Fruit fly (Drosophila melanogaster) whole organism, embryonic: ENCODE data around the gene CG4880.

Experiments used
- CG1024 ChIP-seq: fragments of 200-800 bp; sonication (Bioruptor generic); IDR thresholded peaks from 2 replicates; pipeline ENCODE4 v1.3.6; 2022; ENCODE audit warnings: missing biosample characterization, missing genetic modification characterization
- CG11695 ChIP-seq: fragments of 200-800 bp; sonication (Bioruptor generic); IDR thresholded peaks from 3 replicates; pipeline ENCODE4 v1.3.6; 2022; ENCODE audit warnings: missing biosample characterization, missing genetic modification characterization
- CG12391 ChIP-seq: fragments of 200-800 bp; sonication (Bioruptor generic); optimal IDR thresholded peaks from 3 replicates; lab custom pipeline; 2018; ENCODE audit warnings: missing biosample characterization, mild to moderate bottlenecking, missing genetic modification characterization, moderate library complexity
- CG13296 ChIP-seq: fragments of 200-800 bp; sonication (Bioruptor generic); optimal IDR thresholded peaks from 3 replicates; lab custom pipeline; 2018; ENCODE audit warnings: missing biosample characterization, mild to moderate bottlenecking, missing genetic modification characterization
- CG14441 ChIP-seq: fragments of 200-800 bp; sonication (Bioruptor generic); IDR thresholded peaks from 2 replicates; pipeline ENCODE4 v1.3.6; 2022; ENCODE audit warnings: missing biosample characterization, missing genetic modification characterization
- CG15011 ChIP-seq: fragments of 200-800 bp; sonication (Bioruptor generic); optimal IDR thresholded peaks from 3 replicates; lab custom pipeline; 2018; ENCODE audit warnings: missing biosample characterization, mild to moderate bottlenecking, missing genetic modification characterization
- CG16863 ChIP-seq: fragments of 200-800 bp; sonication (Bioruptor generic); optimal IDR thresholded peaks from 3 replicates; lab custom pipeline; 2016; ENCODE audit warnings: missing biosample characterization, missing genetic modification characterization
- CG17829 ChIP-seq: fragments of 200-800 bp; optimal IDR thresholded peaks from 2 replicates; lab custom pipeline; 2019; ENCODE audit warnings: missing biosample characterization, mild to moderate bottlenecking, missing genetic modification characterization, moderate library complexity
- CG4617 ChIP-seq: fragments of 200-800 bp; sonication (Bioruptor generic); optimal IDR thresholded peaks from 3 replicates; lab custom pipeline; 2016; ENCODE audit warnings: missing biosample characterization, missing genetic modification characterization, borderline replicate concordance
- CG4730 ChIP-seq: fragments of 200-800 bp; sonication (Bioruptor generic); IDR thresholded peaks from 2 replicates; pipeline ENCODE4 v1.3.6; 2022; ENCODE audit warnings: missing biosample characterization, missing genetic modification characterization
- CG6175 ChIP-seq: fragments of 200-800 bp; sonication (Bioruptor generic); IDR thresholded peaks from 3 replicates; pipeline ENCODE4 v1.3.6; 2022; ENCODE audit warnings: missing biosample characterization, missing genetic modification characterization
- CG7357 ChIP-seq: fragments of 200-800 bp; sonication (Bioruptor generic); IDR thresholded peaks from 3 replicates; pipeline ENCODE4 v1.3.6; 2022; ENCODE audit warnings: missing biosample characterization, missing genetic modification characterization
- CG7928 ChIP-seq: fragments of 200-800 bp; sonication (Bioruptor generic); optimal IDR thresholded peaks from 2 replicates; lab custom pipeline; 2017; ENCODE audit warnings: missing biosample characterization, mild to moderate bottlenecking, missing genetic modification characterization
- CG7987 ChIP-seq: fragments of 200-800 bp; sonication (Bioruptor generic); optimal IDR thresholded peaks from 2 replicates; lab custom pipeline; 2018; ENCODE audit warnings: missing biosample characterization, mild to moderate bottlenecking, missing genetic modification characterization, moderate library complexity
- Chrac-16 ChIP-seq: fragments of 200-800 bp; sonication (Bioruptor generic); optimal IDR thresholded peaks from 3 replicates; lab custom pipeline; 2016; ENCODE audit warnings: missing biosample characterization, missing genetic modification characterization
- CoRest ChIP-seq: fragments of 200-800 bp; sonication (Bioruptor generic); optimal IDR thresholded peaks from 3 replicates; lab custom pipeline; 2018; ENCODE audit warnings: missing biosample characterization, mild to moderate bottlenecking, missing genetic modification characterization, moderate library complexity
- Eip74EF ChIP-seq, 2 experiments: fragments of 200-800 bp in 1 of 2; fragments of >200 bp in 1 of 2; sonication (Bioruptor generic) in 1 of 2; optimal IDR thresholded peaks; 2 replicates each; lab custom pipeline; 2017 to 2019; ENCODE audit warnings: missing biosample characterization in 2 of 2, missing genetic modification characterization in 2 of 2, mild to moderate bottlenecking in 1 of 2, moderate library complexity in 1 of 2
- Ets65A ChIP-seq: fragments of 200-800 bp; sonication (Bioruptor generic); peaks from one replicate; lab custom pipeline; 2016; ENCODE audit warnings: missing biosample characterization, missing genetic modification characterization
- H2.0 ChIP-seq: fragments of 200-800 bp; sonication (Bioruptor generic); IDR thresholded peaks from 2 replicates; pipeline ENCODE4 v1.3.6; 2022; ENCODE audit warnings: missing biosample characterization, missing genetic modification characterization
- HLHmδ ChIP-seq: fragments of 200-800 bp; sonication (Bioruptor generic); optimal IDR thresholded peaks from 2 replicates; lab custom pipeline; 2018; ENCODE audit warnings: missing biosample characterization, mild to moderate bottlenecking, missing genetic modification characterization, moderate library complexity
- HmgD ChIP-seq: fragments of 200-800 bp; sonication (Bioruptor generic); optimal IDR thresholded peaks from 3 replicates; lab custom pipeline; 2016; ENCODE audit warnings: missing biosample characterization, missing genetic modification characterization
- HmgZ ChIP-seq: fragments of 200-800 bp; sonication (Bioruptor generic); optimal IDR thresholded peaks from 2 replicates; lab custom pipeline; 2018; ENCODE audit warnings: missing biosample characterization, mild to moderate bottlenecking, missing genetic modification characterization
- Lhr ChIP-seq: fragments of 200-800 bp; sonication (Bioruptor generic); optimal IDR thresholded peaks from 3 replicates; lab custom pipeline; 2017; ENCODE audit warnings: mild to moderate bottlenecking, missing biosample characterization, missing genetic modification reagents, missing genetic modification characterization
- Med ChIP-seq: fragments of 200-800 bp; sonication (Bioruptor generic); peaks from one replicate; lab custom pipeline; 2016; ENCODE audit warnings: missing biosample characterization, missing genetic modification characterization, mild to moderate bottlenecking, inconsistent platforms, moderate library complexity
- Mes4 ChIP-seq: fragments of 200-800 bp; sonication (Bioruptor generic); optimal IDR thresholded peaks from 2 replicates; lab custom pipeline; 2016; ENCODE audit warnings: missing biosample characterization, missing genetic modification characterization
- Mrtf ChIP-seq: fragments of 200-800 bp; sonication (Bioruptor generic); IDR thresholded peaks from 3 replicates; pipeline ENCODE4 v1.3.6; 2022; ENCODE audit warnings: missing biosample characterization, missing genetic modification characterization
- NC2α ChIP-seq: fragments of 200-800 bp; sonication (Bioruptor generic); optimal IDR thresholded peaks from 2 replicates; lab custom pipeline; 2016; ENCODE audit warnings: missing biosample characterization, missing genetic modification characterization
- NK7.1 ChIP-seq: fragments of 200-800 bp; sonication (Bioruptor generic); optimal IDR thresholded peaks from 3 replicates; lab custom pipeline; 2016; ENCODE audit warnings: missing biosample characterization, missing genetic modification characterization
- Trl ChIP-seq, 3 experiments: fragments of >200 bp in 2 of 3; fragments of 200-800 bp in 1 of 3; sonication (Bioruptor generic) in 1 of 3; optimal IDR thresholded peaks; 2 replicates in 1 of 3; 3 replicates in 2 of 3; lab custom pipeline; 2016 to 2017; ENCODE audit warnings: missing biosample characterization in 1 of 3, missing genetic modification characterization in 1 of 3
- ase ChIP-seq: fragments of 200-800 bp; sonication (Bioruptor generic); IDR thresholded peaks from 3 replicates; pipeline ENCODE4 v1.3.6; 2022; ENCODE audit warnings: missing biosample characterization, missing genetic modification characterization
- bab2 ChIP-seq: fragments of 200-800 bp; sonication (Bioruptor generic); optimal IDR thresholded peaks from 2 replicates; lab custom pipeline; 2016; ENCODE audit warnings: missing biosample characterization, missing genetic modification characterization
- cas ChIP-seq: fragments of 200-800 bp; sonication (Bioruptor generic); IDR thresholded peaks from 2 replicates; pipeline ENCODE4 v1.3.6; 2022; ENCODE audit warnings: missing biosample characterization, missing genetic modification characterization
- ci ChIP-seq: fragments of 200-800 bp; sonication (Bioruptor generic); IDR thresholded peaks from 3 replicates; pipeline ENCODE4 v1.3.6; 2022; ENCODE audit warnings: missing biosample characterization, missing genetic modification characterization
- crol ChIP-seq: fragments of 200-800 bp; sonication (Bioruptor generic); IDR thresholded peaks from 2 replicates; pipeline ENCODE4 v1.3.6; 2022; ENCODE audit warnings: missing biosample characterization, missing genetic modification characterization
- da ChIP-seq: fragments of 200-800 bp; sonication (Bioruptor generic); optimal IDR thresholded peaks from 2 replicates; lab custom pipeline; 2016; ENCODE audit warnings: missing biosample characterization, missing genetic modification characterization
- danr ChIP-seq: fragments of 200-800 bp; sonication (Bioruptor generic); IDR thresholded peaks from 2 replicates; pipeline ENCODE4 v1.3.6; 2022; ENCODE audit warnings: missing biosample characterization, missing genetic modification characterization
- dpn ChIP-seq, 2 experiments: fragments of 200-800 bp; sonication (Bioruptor generic); optimal IDR thresholded peaks; 3 replicates each; lab custom pipeline; 2016; ENCODE audit warnings: missing biosample characterization in 2 of 2, missing genetic modification characterization in 2 of 2
- dysf ChIP-seq: fragments of 200-800 bp; sonication (Bioruptor generic); IDR thresholded peaks from 3 replicates; pipeline ENCODE4 v1.3.6; 2022; ENCODE audit warnings: missing biosample characterization, missing genetic modification characterization
- ewg ChIP-seq: fragments of 200-800 bp; sonication (Bioruptor generic); optimal IDR thresholded peaks from 3 replicates; lab custom pipeline; 2017; ENCODE audit warnings: mild to moderate bottlenecking, missing biosample characterization, missing genetic modification reagents, missing genetic modification characterization
- ind ChIP-seq: fragments of 200-800 bp; sonication (Bioruptor generic); optimal IDR thresholded peaks from 3 replicates; lab custom pipeline; 2016; ENCODE audit warnings: missing biosample characterization, missing genetic modification characterization
- kay ChIP-seq: fragments of 200-800 bp; sonication (Bioruptor generic); optimal IDR thresholded peaks from 2 replicates; lab custom pipeline; 2016; ENCODE audit warnings: missing biosample characterization, missing genetic modification characterization
- nmo ChIP-seq: fragments of 200-800 bp; sonication (Bioruptor generic); optimal IDR thresholded peaks from 2 replicates; lab custom pipeline; 2018; ENCODE audit warnings: missing biosample characterization, mild to moderate bottlenecking, missing genetic modification characterization, moderate library complexity
- otp ChIP-seq: fragments of 200-800 bp; sonication (Bioruptor generic); IDR thresholded peaks from 3 replicates; pipeline ENCODE4, ENCODE4 v1.3.6; 2022; ENCODE audit warnings: missing biosample characterization, missing genetic modification characterization
- p53 ChIP-seq: fragments of 200-800 bp; sonication (Bioruptor generic); optimal IDR thresholded peaks from 2 replicates; lab custom pipeline; 2016; ENCODE audit warnings: missing biosample characterization, missing genetic modification characterization
- phol ChIP-seq: fragments of 200-800 bp; sonication (Bioruptor generic); optimal IDR thresholded peaks from 3 replicates; lab custom pipeline; 2018; ENCODE audit warnings: missing biosample characterization, mild to moderate bottlenecking, missing genetic modification characterization, moderate library complexity
- ranshi ChIP-seq: fragments of 200-800 bp; sonication (Bioruptor generic); IDR thresholded peaks from 2 replicates; pipeline ENCODE4 v1.3.6; 2022; ENCODE audit warnings: missing biosample characterization, missing genetic modification characterization
- sc ChIP-seq, 3 experiments: fragments of >200 bp in 2 of 3; fragments of 200-800 bp in 1 of 3; sonication (Bioruptor generic) in 1 of 3; optimal IDR thresholded peaks; 2 replicates in 2 of 3; 3 replicates in 1 of 3; lab custom pipeline; 2017; ENCODE audit warnings: mild to moderate bottlenecking in 1 of 3, missing biosample characterization in 1 of 3, missing genetic modification characterization in 1 of 3, missing genetic modification reagents in 1 of 3
- scrt ChIP-seq: fragments of 200-800 bp; sonication (Bioruptor generic); optimal IDR thresholded peaks from 2 replicates; lab custom pipeline; 2018; ENCODE audit warnings: missing biosample characterization, mild to moderate bottlenecking, missing genetic modification characterization, moderate library complexity
- sug ChIP-seq: fragments of 200-800 bp; optimal IDR thresholded peaks from 2 replicates; lab custom pipeline; 2019; ENCODE audit warnings: missing biosample characterization, mild to moderate bottlenecking, missing genetic modification characterization, moderate library complexity
- vvl ChIP-seq: fragments of 200-800 bp; sonication (Bioruptor generic); IDR thresholded peaks from 2 replicates; pipeline ENCODE4 v1.3.6; 2022; ENCODE audit warnings: missing biosample characterization, missing genetic modification characterization
- wdn ChIP-seq: fragments of 200-800 bp; sonication (Bioruptor generic); IDR thresholded peaks from 2 replicates; pipeline ENCODE4 v1.3.6; 2022; ENCODE audit warnings: missing biosample characterization, missing genetic modification characterization

Gene CG4880

DNA sequence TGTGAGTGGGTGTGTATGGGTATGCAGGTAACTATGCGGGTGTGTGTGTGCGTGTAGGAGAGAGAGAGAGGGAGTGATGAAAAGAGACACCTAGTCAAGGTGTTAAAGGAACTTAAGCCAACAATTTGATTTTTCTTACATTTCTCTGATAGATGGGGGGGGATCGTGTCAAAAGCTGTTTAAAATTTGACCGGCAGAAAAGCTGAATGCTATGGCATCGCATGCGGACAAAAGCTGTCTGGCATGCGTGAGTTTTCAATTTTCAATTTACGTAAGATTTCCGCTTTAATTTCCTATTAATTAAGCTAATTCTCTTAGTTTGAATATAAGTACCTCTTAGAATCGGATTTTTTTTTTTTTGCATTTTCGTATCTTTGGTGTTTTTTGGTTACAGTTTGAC, 46.7 kb upstream of the CG4880 start (continued):
- no peak for TF ChIP-seq Mrtf
- no peak for TF ChIP-seq kay (GFP tag; lab: Kevin White, UChicago)
- no peak for TF ChIP-seq Trl (optimal IDR thresholded peaks at IDR 0.05; lab: Kevin White, UChicago)
- TF ChIP-seq Trl (GFP tag; optimal IDR thresholded peaks at IDR 0.05; lab: Kevin White, UChicago) = no peak
- peak in 1 of 2 experiments; percentile 33 for TF ChIP-seq dpn (GFP tag; optimal IDR thresholded peaks at IDR 0.05; lab: Kevin White, UChicago)
- no peak for TF ChIP-seq p53
- TF ChIP-seq CG14441 (GFP tag; lab: Robert Waterston, UW) = 0 out of 2 replicates have a peak, but pooled peaks have one; percentile 9
- TF ChIP-seq bab2 (GFP tag; lab: Kevin White, UChicago) = no peak
- TF ChIP-seq ranshi (GFP tag; lab: Robert Waterston, UW) = no peak
- TF ChIP-seq HLHmδ (GFP tag; lab: Kevin White, UChicago) = no peak
- TF ChIP-seq H2.0 (GFP tag; lab: Robert Waterston, UW) = no peak
- TF ChIP-seq Lhr (GFP tag; lab: Kevin White, UChicago) = peak; percentile 14
- no peak for TF ChIP-seq CG11695 (GFP tag; lab: Robert Waterston, UW)
- no peak for TF ChIP-seq NC2α
- TF ChIP-seq phol (tag; lab: Kevin White, UChicago) = peak; percentile 9
- no peak for TF ChIP-seq danr
- TF ChIP-seq HmgD (GFP tag; lab: Kevin White, UChicago) = peak; percentile 73
- TF ChIP-seq CG7987 (GFP tag; lab: Kevin White, UChicago) = no peak
- TF ChIP-seq ewg (GFP tag; lab: Kevin White, UChicago) = no peak
- no peak for TF ChIP-seq sc (optimal IDR thresholded peaks at IDR 0.05; lab: Kevin White, UChicago)
- TF ChIP-seq sc (GFP tag; optimal IDR thresholded peaks at IDR 0.05; lab: Kevin White, UChicago) = no peak
- no peak for TF ChIP-seq vvl (GFP tag; lab: Robert Waterston, UW)
- no peak for TF ChIP-seq sug (tag; lab: Kevin White, UChicago)
- peak; percentile 18; the same call in 1 of the 3 replicates for TF ChIP-seq CG6175
- no peak for TF ChIP-seq ase (GFP tag; lab: Robert Waterston, UW)
- no peak for TF ChIP-seq CG17829 (tag; lab: Kevin White, UChicago)
- no peak for TF ChIP-seq Mes4
- TF ChIP-seq HmgZ (tag; lab: Kevin White, UChicago) = peak; percentile 29
- no peak for TF ChIP-seq CG7928 (GFP tag; lab: Kevin White, UChicago)
- no peak for TF ChIP-seq dysf (GFP tag; lab: Robert Waterston, UW)
- TF ChIP-seq ind (GFP tag; lab: Kevin White, UChicago) = peak; percentile 20
- no peak for TF ChIP-seq cas
- TF ChIP-seq CG1024 = peak; percentile 15; the same call in 1 of the 2 replicates
- no peak for TF ChIP-seq NK7.1 (GFP tag; lab: Kevin White, UChicago)
- no peak for TF ChIP-seq CG15011 (GFP tag; lab: Kevin White, UChicago)
- TF ChIP-seq CG16863 (GFP tag; lab: Kevin White, UChicago) = no peak
- TF ChIP-seq crol (GFP tag; lab: Robert Waterston, UW) = peak; percentile 41; the same call in 1 of the 2 replicates
- no peak for TF ChIP-seq ci (GFP tag; lab: Robert Waterston, UW)
- no peak for TF ChIP-seq CG7357 (GFP tag; lab: Robert Waterston, UW)
- no peak for TF ChIP-seq otp (GFP tag; lab: Robert Waterston, UW)
- TF ChIP-seq Med (GFP tag; lab: Kevin White, UChicago) = peak; percentile 78
- no peak for TF ChIP-seq Chrac-16
- TF ChIP-seq wdn = no peak
- TF ChIP-seq CG12391 (tag; lab: Kevin White, UChicago) = no peak
- TF ChIP-seq scrt (GFP tag; lab: Kevin White, UChicago) = no peak
- no peak for TF ChIP-seq Eip74EF (GFP tag; optimal IDR thresholded peaks at IDR 0.05; lab: Kevin White, UChicago)
- peak; percentile 41 for TF ChIP-seq CoRest (tag; lab: Kevin White, UChicago)
- TF ChIP-seq CG13296 (GFP tag; lab: Kevin White, UChicago) = no peak
- peak; percentile 30 for TF ChIP-seq nmo
- TF ChIP-seq CG4617 (GFP tag; lab: Kevin White, UChicago) = no peak
- no peak for TF ChIP-seq CG4730 (GFP tag; lab: Robert Waterston, UW)
- TF ChIP-seq da = no peak
- peak; percentile 94 for TF ChIP-seq Ets65A (GFP tag; lab: Kevin White, UChicago)
